Worm (Caenorhabditis elegans) whole organism, young adult: Measurements from ENCODE around the gene gba-1.

Experiments used
- B0019.2 ChIP-seq: fragments of 200-800 bp; sonication (Bioruptor generic); conservative IDR thresholded peaks from 2 replicates; pipeline ENCODE4 v1.3.6; 2022; ENCODE audit warnings: missing genetic modification reagents, missing genetic modification characterization, missing compliant biosample characterization
- F23B12.7 ChIP-seq: sonication (generic microtip); optimal IDR thresholded peaks from 2 replicates; lab custom pipeline; 2017; ENCODE audit warnings: missing genetic modification characterization, mild to moderate bottlenecking, missing compliant biosample characterization, antibody characterized with exemption, moderate library complexity; ENCODE audit not compliant: insufficient read depth
- F39B2.1 ChIP-seq: fragments of 200-800 bp; sonication (Bioruptor generic); IDR thresholded peaks from 2 replicates; pipeline ENCODE4 v1.3.6; 2022; ENCODE audit warnings: missing genetic modification reagents, missing genetic modification characterization, missing compliant biosample characterization
- F49E8.2 ChIP-seq: sonication (generic microtip); optimal IDR thresholded peaks from 3 replicates; lab custom pipeline; 2017; ENCODE audit warnings: missing genetic modification characterization, mild to moderate bottlenecking, missing compliant biosample characterization, antibody characterized with exemption, moderate library complexity; ENCODE audit not compliant: insufficient read depth
- F57C9.4 ChIP-seq: sonication (generic microtip); optimal IDR thresholded peaks from 2 replicates; lab custom pipeline; 2017; ENCODE audit warnings: mild to moderate bottlenecking, missing genetic modification characterization, missing compliant biosample characterization
- T07F8.4 ChIP-seq: sonication (generic microtip); optimal IDR thresholded peaks from 2 replicates; lab custom pipeline; 2016; ENCODE audit warnings: mild to moderate bottlenecking, missing genetic modification characterization, moderate library complexity, missing compliant biosample characterization
- aptf-3 ChIP-seq: fragments of 200-800 bp; sonication (Bioruptor generic); IDR thresholded peaks from 2 replicates; pipeline ENCODE4 v1.3.6; 2022; ENCODE audit warnings: missing genetic modification characterization, missing compliant biosample characterization
- ceh-58 ChIP-seq: fragments of 200-800 bp; sonication (Bioruptor generic); IDR thresholded peaks from 2 replicates; pipeline ENCODE4 v1.3.6; 2022; ENCODE audit warnings: missing genetic modification characterization, missing compliant biosample characterization
- ceh-79 ChIP-seq: sonication (generic microtip); optimal IDR thresholded peaks from 2 replicates; lab custom pipeline; 2017; ENCODE audit warnings: mild to moderate bottlenecking, missing genetic modification characterization, missing compliant biosample characterization
- dpl-1 ChIP-seq: fragments of 150-350 bp; optimal IDR thresholded peaks from 2 replicates; lab custom pipeline; 2014; ENCODE audit warnings: missing biosample characterization, missing genetic modification reagents, missing genetic modification characterization
- egl-18 ChIP-seq: fragments of 200-800 bp; sonication (Bioruptor generic); IDR thresholded peaks from 2 replicates; pipeline ENCODE4 v1.3.6; 2022; ENCODE audit warnings: missing genetic modification reagents, missing genetic modification characterization, missing compliant biosample characterization
- egrh-3 ChIP-seq: fragments of 200-800 bp; sonication (Bioruptor generic); IDR thresholded peaks from 2 replicates; pipeline ENCODE4 v1.3.6; 2022; ENCODE audit warnings: missing genetic modification reagents, missing genetic modification characterization, missing compliant biosample characterization
- ekl-4 ChIP-seq: fragments of 200-800 bp; sonication (Bioruptor generic); IDR thresholded peaks from 2 replicates; pipeline ENCODE4 v1.3.6; 2022; ENCODE audit warnings: missing genetic modification reagents, missing genetic modification characterization, missing compliant biosample characterization
- ets-4 ChIP-seq: fragments of 200-800 bp; sonication (Bioruptor generic); optimal IDR thresholded peaks from 2 replicates; lab custom pipeline; 2018; ENCODE audit warnings: mild to moderate bottlenecking, missing genetic modification characterization, missing compliant biosample characterization
- gei-17 ChIP-seq: fragments of 200-800 bp; sonication (Bioruptor generic); optimal IDR thresholded peaks from 2 replicates; lab custom pipeline; 2018; ENCODE audit warnings: mild to moderate bottlenecking, missing genetic modification characterization, missing compliant biosample characterization
- lin-40 ChIP-seq: sonication (generic microtip); optimal IDR thresholded peaks from 2 replicates; lab custom pipeline; 2016; ENCODE audit warnings: missing genetic modification characterization, mild to moderate bottlenecking, missing compliant biosample characterization, missing genotype, missing genetic modification reagents
- lsl-1 ChIP-seq: fragments of 200-800 bp; sonication (Bioruptor generic); optimal IDR thresholded peaks from 2 replicates; lab custom pipeline; 2018; ENCODE audit warnings: mild to moderate bottlenecking, missing genetic modification characterization, moderate library complexity, missing compliant biosample characterization
- madf-3 ChIP-seq: fragments of 200-800 bp; sonication (Bioruptor generic); IDR thresholded peaks from 2 replicates; pipeline ENCODE4 v1.3.6; 2022; ENCODE audit warnings: missing genetic modification reagents, missing genetic modification characterization, missing compliant biosample characterization
- mel-28 ChIP-seq: sonication (generic microtip); optimal IDR thresholded peaks from 2 replicates; lab custom pipeline; 2016; ENCODE audit warnings: borderline replicate concordance, mild to moderate bottlenecking, missing genetic modification characterization, missing compliant biosample characterization
- nfya-2 ChIP-seq: fragments of 200-800 bp; sonication (Bioruptor generic); IDR thresholded peaks from 2 replicates; pipeline ENCODE4 v1.3.6; 2022; ENCODE audit warnings: missing genetic modification reagents, missing genetic modification characterization, missing compliant biosample characterization
- nfyb-1 ChIP-seq: fragments of 200-800 bp; sonication (Bioruptor generic); IDR thresholded peaks from 2 replicates; pipeline ENCODE4 v1.3.6; 2022; ENCODE audit warnings: missing genetic modification reagents, missing genetic modification characterization, missing compliant biosample characterization
- sdz-38 ChIP-seq: sonication (generic microtip); optimal IDR thresholded peaks from 2 replicates; lab custom pipeline; 2016; ENCODE audit warnings: missing genotype, missing genetic modification characterization, missing compliant biosample characterization
- snpc-4 ChIP-seq, 5 experiments: fragments of 150-350 bp in 1 of 5; sonication (generic microtip) in 4 of 5; optimal IDR thresholded peaks; 2 replicates each; lab custom pipeline; 2014 to 2018; ENCODE audit warnings: missing genetic modification characterization in 5 of 5, missing biosample characterization in 3 of 5, antibody characterized with exemption in 2 of 5, mild to moderate bottlenecking in 2 of 5, missing compliant biosample characterization in 2 of 5, missing genotype in 2 of 5, moderate library complexity in 2 of 5, missing genetic modification reagents in 1 of 5
- somi-1 ChIP-seq: fragments of 200-800 bp; sonication (Bioruptor generic); optimal IDR thresholded peaks from 2 replicates; lab custom pipeline; 2018; ENCODE audit warnings: mild to moderate bottlenecking, missing genetic modification characterization, missing compliant biosample characterization
- tbp1 ChIP-seq: fragments of 200-800 bp; sonication (Bioruptor generic); optimal IDR thresholded peaks from 2 replicates; lab custom pipeline; 2018; ENCODE audit warnings: mild to moderate bottlenecking, missing genetic modification characterization, missing compliant biosample characterization
- tlf-1 ChIP-seq: fragments of 200-800 bp; sonication (Bioruptor generic); optimal IDR thresholded peaks from 2 replicates; lab custom pipeline; 2018; ENCODE audit warnings: mild to moderate bottlenecking, missing genetic modification characterization, missing compliant biosample characterization
- unc-62 ChIP-seq: fragments of 150-350 bp; optimal IDR thresholded peaks from 2 replicates; lab custom pipeline; 2014; ENCODE audit warnings: missing biosample characterization, missing genetic modification reagents, missing genetic modification characterization
- xnd-1 ChIP-seq: sonication (generic microtip); optimal IDR thresholded peaks from 2 replicates; lab custom pipeline; 2016; ENCODE audit warnings: missing genotype, missing genetic modification reagents, missing genetic modification characterization, missing compliant biosample characterization
- zfh-2 ChIP-seq: fragments of 200-800 bp; sonication (Bioruptor generic); conservative IDR thresholded peaks from 2 replicates; pipeline ENCODE4 v1.3.6; 2022; ENCODE audit warnings: missing genetic modification reagents, missing genetic modification characterization, missing compliant biosample characterization
- zim-3 ChIP-seq: sonication (generic microtip); optimal IDR thresholded peaks from 2 replicates; lab custom pipeline; 2017; ENCODE audit warnings: mild to moderate bottlenecking, missing genetic modification characterization, moderate library complexity, missing compliant biosample characterization
- ztf-26 ChIP-seq: sonication (generic microtip); optimal IDR thresholded peaks from 2 replicates; lab custom pipeline; 2017; ENCODE audit warnings: missing genetic modification characterization, missing compliant biosample characterization
- ztf-6 ChIP-seq: fragments of 200-800 bp; sonication (Bioruptor generic); IDR thresholded peaks from 2 replicates; pipeline ENCODE4 v1.3.6; 2022; ENCODE audit warnings: missing genetic modification reagents, missing genetic modification characterization, missing compliant biosample characterization

Gene gba-1

ce11 chrII:2219880-2220279 lies 43.3 kb downstream of the gba-1 start, which contains the start of gene Y59C2A.3 (continued):
- no peak for TF ChIP-seq xnd-1 (tag; lab: Kevin White, UChicago)

ce11 chrII:2221196-2221896 lies 44.8 kb downstream of the gba-1 start:
- TF ChIP-seq F57C9.4 (no peak), F23B12.7 (tag; lab: Kevin White, UChicago) (no peak), lin-40 (no peak), nfya-2 (GFP tag; lab: Robert Waterston, UW) (no peak), tlf-1 (no peak), aptf-3 (GFP tag; lab: Robert Waterston, UW) (no peak), mel-28 (tag; lab: Kevin White, UChicago) (no peak), tbp1 (no peak), lsl-1 (GFP tag; lab: Kevin White, UChicago) (no peak), egrh-3 (peak; percentile 64; the same call in 1 of the 2 replicates), zfh-2 (GFP tag; lab: Robert Waterston, UW) (peak; percentile 43; the same call in 1 of the 2 replicates), F39B2.1 (GFP tag; lab: Robert Waterston, UW) (no peak), madf-3 (GFP tag; lab: Robert Waterston, UW) (0 out of 2 replicates have a peak, but pooled peaks have one; percentile 4)

ce11 chrII:2223467-2223866 lies 46.9 kb downstream of the gba-1 start, which contains the start of gene cbs-2:
cbs-2 (minus strand) TSS chrII:2223567.
- TF ChIP-seq zim-3 (tag; lab: Kevin White, UChicago) (no peak), ekl-4 (GFP tag; lab: Robert Waterston, UW) (no peak), ceh-79 (tag; lab: Kevin White, UChicago) (no peak), gei-17 (GFP tag; lab: Kevin White, UChicago) (no peak), lsl-1 (GFP tag; lab: Kevin White, UChicago) (no peak), dpl-1 (GFP tag; lab: Kevin White, UChicago) (no peak), unc-62 (GFP tag; lab: Kevin White, UChicago) (no peak), ceh-58 (GFP tag; lab: Robert Waterston, UW) (no peak), sdz-38 (no peak), ztf-6 (GFP tag; lab: Robert Waterston, UW) (no peak), egl-18 (GFP tag; lab: Robert Waterston, UW) (no peak), ets-4 (no peak), nfyb-1 (no peak)
- TF ChIP-seq, all 124 proteins: peak for 0

ce11 chrII:2225608-2226007 lies 49.1 kb downstream of the gba-1 start, which contains the start of gene F54A3.5:
F54A3.5 (minus strand) TSS chrII:2225708.
- no peak for TF ChIP-seq dpl-1 (GFP tag; lab: Kevin White, UChicago)
- no peak for TF ChIP-seq F57C9.4
- TF ChIP-seq snpc-4 (GFP tag; optimal IDR thresholded peaks at IDR 0.05; lab: Kevin White, UChicago) = no peak
- TF ChIP-seq snpc-4 (tag; optimal IDR thresholded peaks at IDR 0.05; lab: Kevin White, UChicago) = no peak
- TF ChIP-seq somi-1 (GFP tag; lab: Kevin White, UChicago) = no peak
- no peak for TF ChIP-seq ztf-26
- no peak for TF ChIP-seq B0019.2 (GFP tag; lab: Robert Waterston, UW)
- TF ChIP-seq F49E8.2 (tag; lab: Kevin White, UChicago) = no peak
- no peak for TF ChIP-seq T07F8.4 (tag; lab: Kevin White, UChicago)
